Fruit fly (Drosophila melanogaster) whole organism, embryonic: ENCODE measurements around the gene Mnn1.

ENCODE experiments used
- Abd-B ChIP-seq: fragments of 200-800 bp; sonication (Bioruptor generic); optimal IDR thresholded peaks from 2 replicates; lab custom pipeline; 2018; ENCODE audit warnings: missing biosample characterization, mild to moderate bottlenecking, missing genetic modification characterization, moderate library complexity
- BtbVII ChIP-seq: fragments of 200-800 bp; sonication (Bioruptor generic); optimal IDR thresholded peaks from 3 replicates; lab custom pipeline; 2017; ENCODE audit warnings: missing biosample characterization, mild to moderate bottlenecking, missing genetic modification characterization
- CG11560 ChIP-seq: fragments of 200-800 bp; sonication (Bioruptor generic); IDR thresholded peaks from 3 replicates; pipeline ENCODE4 v1.3.6; 2022; ENCODE audit warnings: missing biosample characterization, missing genetic modification characterization
- CG12236 ChIP-seq: fragments of 200-800 bp; sonication (Bioruptor generic); optimal IDR thresholded peaks from 2 replicates; lab custom pipeline; 2016; ENCODE audit warnings: missing biosample characterization, missing genetic modification characterization
- CG12942 ChIP-seq: fragments of 200-800 bp; sonication (Bioruptor generic); optimal IDR thresholded peaks from 3 replicates; lab custom pipeline; 2016; ENCODE audit warnings: missing biosample characterization, missing genetic modification characterization
- CG17359 ChIP-seq: fragments of 200-800 bp; sonication (Bioruptor generic); optimal IDR thresholded peaks from 3 replicates; lab custom pipeline; 2018; ENCODE audit warnings: missing biosample characterization, mild to moderate bottlenecking, missing genetic modification characterization, moderate library complexity
- CG18262 ChIP-seq: fragments of 200-800 bp; optimal IDR thresholded peaks from 3 replicates; lab custom pipeline; 2019; ENCODE audit warnings: missing biosample characterization, mild to moderate bottlenecking, missing genetic modification characterization, moderate library complexity
- CG1832 ChIP-seq: fragments of 200-800 bp; sonication (Bioruptor generic); optimal IDR thresholded peaks from 2 replicates; lab custom pipeline; 2017; ENCODE audit warnings: missing biosample characterization, mild to moderate bottlenecking, missing genetic modification characterization, inconsistent platforms
- CG18476 ChIP-seq: fragments of 200-800 bp; sonication (Bioruptor generic); optimal IDR thresholded peaks from 2 replicates; lab custom pipeline; 2016; ENCODE audit warnings: missing biosample characterization, mild to moderate bottlenecking, missing genetic modification characterization
- CG33213 ChIP-seq: fragments of 200-800 bp; sonication (Bioruptor generic); optimal IDR thresholded peaks from 3 replicates; lab custom pipeline; 2016; ENCODE audit warnings: missing biosample characterization, missing genetic modification characterization
- CG8089 ChIP-seq: fragments of 200-800 bp; sonication (Bioruptor generic); optimal IDR thresholded peaks from 3 replicates; lab custom pipeline; 2016; ENCODE audit warnings: missing biosample characterization, missing genetic modification characterization
- CG8359 ChIP-seq: fragments of 200-800 bp; sonication (Bioruptor generic); optimal IDR thresholded peaks from 2 replicates; lab custom pipeline; 2017; ENCODE audit warnings: missing biosample characterization, mild to moderate bottlenecking, missing genetic modification characterization, borderline replicate concordance
- CG9215 ChIP-seq: fragments of 200-800 bp; sonication (Bioruptor generic); IDR thresholded peaks from 2 replicates; pipeline ENCODE4 v1.3.6; 2022; ENCODE audit warnings: missing biosample characterization, missing genetic modification characterization
- CG9932 ChIP-seq: fragments of 200-800 bp; sonication (Bioruptor generic); IDR thresholded peaks from 2 replicates; pipeline ENCODE4 v1.3.6; 2022; ENCODE audit warnings: missing biosample characterization, missing genetic modification characterization
- Dad ChIP-seq: fragments of 200-800 bp; sonication (Bioruptor generic); optimal IDR thresholded peaks from 3 replicates; lab custom pipeline; 2016; ENCODE audit warnings: missing biosample characterization, missing genetic modification characterization
- Dbx ChIP-seq: fragments of 200-800 bp; sonication (Bioruptor generic); IDR thresholded peaks from 3 replicates; pipeline ENCODE4 v1.3.6; 2022; ENCODE audit warnings: missing biosample characterization, missing genetic modification characterization
- Doc2 ChIP-seq: fragments of 200-800 bp; sonication (Bioruptor generic); IDR thresholded peaks from 2 replicates; pipeline ENCODE4 v1.3.6; 2022; ENCODE audit warnings: missing biosample characterization, missing genetic modification characterization
- E2f1 ChIP-seq: fragments of 200-800 bp; sonication (Bioruptor generic); IDR thresholded peaks from 2 replicates; pipeline ENCODE4 v1.3.6; 2022; ENCODE audit warnings: missing biosample characterization, missing genetic modification characterization
- Meics ChIP-seq: fragments of 200-800 bp; sonication (Bioruptor generic); optimal IDR thresholded peaks from 2 replicates; lab custom pipeline; 2017; ENCODE audit warnings: missing biosample characterization, mild to moderate bottlenecking, missing genetic modification characterization
- Myb ChIP-seq: fragments of 200-800 bp; sonication (Bioruptor generic); optimal IDR thresholded peaks from 2 replicates; lab custom pipeline; 2016; ENCODE audit warnings: missing biosample characterization, missing genetic modification characterization
- Nf-YC ChIP-seq: fragments of 200-800 bp; optimal IDR thresholded peaks from 3 replicates; lab custom pipeline; 2019; ENCODE audit warnings: missing biosample characterization, mild to moderate bottlenecking, missing genetic modification characterization, moderate library complexity
- Oli ChIP-seq: fragments of 200-800 bp; sonication (Bioruptor generic); optimal IDR thresholded peaks from 2 replicates; lab custom pipeline; 2018; ENCODE audit warnings: missing biosample characterization, mild to moderate bottlenecking, missing genetic modification characterization, moderate library complexity
- PHDP ChIP-seq: fragments of 200-800 bp; sonication (Bioruptor generic); optimal IDR thresholded peaks from 3 replicates; lab custom pipeline; 2018; ENCODE audit warnings: missing biosample characterization, mild to moderate bottlenecking, missing genetic modification characterization, moderate library complexity
- Rfx ChIP-seq: fragments of 200-800 bp; sonication (Bioruptor generic); IDR thresholded peaks from 2 replicates; pipeline ENCODE4 v1.3.6; 2022; ENCODE audit warnings: missing biosample characterization, missing genetic modification characterization
- Tbp ChIP-seq: fragments of >200 bp; optimal IDR thresholded peaks from 2 replicates; lab custom pipeline; 2018; ENCODE audit warnings: missing biosample characterization, missing genetic modification characterization
- Usf ChIP-seq: fragments of 200-800 bp; sonication (Bioruptor generic); optimal IDR thresholded peaks from 2 replicates; lab custom pipeline; 2017; ENCODE audit warnings: missing genotype, missing biosample characterization, missing genetic modification characterization
- Vsx1 ChIP-seq: fragments of 200-800 bp; sonication (Bioruptor generic); optimal IDR thresholded peaks from 2 replicates; lab custom pipeline; 2017; ENCODE audit warnings: missing biosample characterization, mild to moderate bottlenecking, missing genetic modification characterization, missing genetic modification reagents
- br ChIP-seq: fragments of >200 bp; optimal IDR thresholded peaks from 2 replicates; lab custom pipeline; 2017
- crc ChIP-seq: fragments of 200-800 bp; sonication (Bioruptor generic); optimal IDR thresholded peaks from 2 replicates; lab custom pipeline; 2016; ENCODE audit warnings: missing biosample characterization, missing genetic modification characterization
- crol ChIP-seq: fragments of 200-800 bp; sonication (Bioruptor generic); IDR thresholded peaks from 2 replicates; pipeline ENCODE4 v1.3.6; 2022; ENCODE audit warnings: missing biosample characterization, missing genetic modification characterization
- dati ChIP-seq: fragments of 200-800 bp; sonication (Bioruptor generic); IDR thresholded peaks from 2 replicates; pipeline ENCODE4 v1.3.6; 2022; ENCODE audit warnings: missing biosample characterization, missing genetic modification characterization
- fd102C ChIP-seq: fragments of 200-800 bp; sonication (Bioruptor generic); optimal IDR thresholded peaks from 2 replicates; lab custom pipeline; 2018; ENCODE audit warnings: missing biosample characterization, mild to moderate bottlenecking, missing genetic modification characterization, moderate library complexity
- fd64A ChIP-seq: fragments of 200-800 bp; sonication (Bioruptor generic); optimal IDR thresholded peaks from 3 replicates; lab custom pipeline; 2018; ENCODE audit warnings: missing biosample characterization, mild to moderate bottlenecking, missing genetic modification characterization
- ham ChIP-seq: fragments of 200-800 bp; sonication (Bioruptor generic); IDR thresholded peaks from 2 replicates; pipeline ENCODE4 v1.3.6; 2022; ENCODE audit warnings: missing biosample characterization, missing genetic modification characterization
- jigr1 ChIP-seq: fragments of 200-800 bp; sonication (Bioruptor generic); IDR thresholded peaks from 3 replicates; pipeline ENCODE4 v1.3.6; 2022; ENCODE audit warnings: missing biosample characterization, missing genetic modification characterization
- kni ChIP-seq: fragments of 200-800 bp; sonication (Bioruptor generic); optimal IDR thresholded peaks from 3 replicates; lab custom pipeline; 2017; ENCODE audit warnings: mild to moderate bottlenecking, missing biosample characterization, missing genetic modification reagents, missing genetic modification characterization
- nmo ChIP-seq: fragments of 200-800 bp; sonication (Bioruptor generic); optimal IDR thresholded peaks from 2 replicates; lab custom pipeline; 2018; ENCODE audit warnings: missing biosample characterization, mild to moderate bottlenecking, missing genetic modification characterization, moderate library complexity
- org-1 ChIP-seq: fragments of 200-800 bp; sonication (Bioruptor generic); optimal IDR thresholded peaks from 2 replicates; lab custom pipeline; 2017; ENCODE audit warnings: missing biosample characterization, missing genetic modification characterization
- pum ChIP-seq: fragments of 200-800 bp; sonication (Bioruptor generic); optimal IDR thresholded peaks from 2 replicates; lab custom pipeline; 2016; ENCODE audit warnings: missing biosample characterization, missing genetic modification characterization
- pzg ChIP-seq: fragments of 200-800 bp; sonication (Bioruptor generic); optimal IDR thresholded peaks from 3 replicates; lab custom pipeline; 2018; ENCODE audit warnings: missing biosample characterization, mild to moderate bottlenecking, missing genetic modification characterization, moderate library complexity
- schlank ChIP-seq: fragments of 200-800 bp; sonication (Bioruptor generic); optimal IDR thresholded peaks from 2 replicates; lab custom pipeline; 2018; ENCODE audit warnings: missing biosample characterization, mild to moderate bottlenecking, missing genetic modification characterization
- sna ChIP-seq: fragments of 200-800 bp; sonication (Bioruptor generic); IDR thresholded peaks from 2 replicates; pipeline ENCODE4 v1.3.6; 2022; ENCODE audit warnings: missing biosample characterization, missing genetic modification characterization; ENCODE audit not compliant: partially characterized antibody
- sob ChIP-seq: fragments of 200-800 bp; sonication (Bioruptor generic); IDR thresholded peaks from 2 replicates; pipeline ENCODE4 v1.3.6; 2022; ENCODE audit warnings: missing biosample characterization, missing genetic modification characterization
- ssp ChIP-seq: fragments of 200-800 bp; sonication (Bioruptor generic); IDR thresholded peaks from 2 replicates; pipeline ENCODE4 v1.3.6; 2022; ENCODE audit warnings: missing biosample characterization, missing genetic modification characterization
- tgo ChIP-seq: fragments of 200-800 bp; sonication (Bioruptor generic); IDR thresholded peaks from 3 replicates; pipeline ENCODE4 v1.3.6; 2022; ENCODE audit warnings: missing biosample characterization, missing genetic modification characterization
- unc-4 ChIP-seq: fragments of 200-800 bp; sonication (Bioruptor generic); IDR thresholded peaks from 2 replicates; pipeline ENCODE4 v1.3.6; 2022; ENCODE audit warnings: missing biosample characterization, missing genetic modification characterization; ENCODE audit not compliant: partially characterized antibody
- usp ChIP-seq: fragments of >200 bp; optimal IDR thresholded peaks from 2 replicates; lab custom pipeline; 2017; ENCODE audit warnings: missing biosample characterization, missing genetic modification characterization
- vnd ChIP-seq: fragments of 200-800 bp; sonication (Bioruptor generic); IDR thresholded peaks from 3 replicates; pipeline ENCODE4 v1.3.6; 2022; ENCODE audit warnings: missing biosample characterization, missing genetic modification characterization; ENCODE audit not compliant: partially characterized antibody
- wek ChIP-seq: fragments of 200-800 bp; sonication (Bioruptor generic); optimal IDR thresholded peaks from 3 replicates; lab custom pipeline; 2018; ENCODE audit warnings: missing biosample characterization, mild to moderate bottlenecking, missing genetic modification characterization, moderate library complexity
- yki ChIP-seq: fragments of >200 bp; optimal IDR thresholded peaks from 3 replicates; lab custom pipeline; 2018
- zen2 ChIP-seq: fragments of 200-800 bp; sonication (Bioruptor generic); IDR thresholded peaks from 3 replicates; pipeline ENCODE4 v1.3.6; 2022; ENCODE audit warnings: missing biosample characterization, missing genetic modification characterization; ENCODE audit not compliant: partially characterized antibody

Gene Mnn1

dm6 chr2L:7042150-7042811 lies 13.8 kb upstream of the Mnn1 start (continued):
- TF ChIP-seq Oli (tag; lab: Kevin White, UChicago): peak; percentile 17
- TF ChIP-seq CG1832 (GFP tag; lab: Kevin White, UChicago): no peak
- peak; percentile 48 for TF ChIP-seq Meics (GFP tag; lab: Kevin White, UChicago)
- no peak for TF ChIP-seq CG12236 (GFP tag; lab: Kevin White, UChicago)
- no peak for TF ChIP-seq Abd-B
- TF ChIP-seq dati (GFP tag; lab: Robert Waterston, UW): no peak
- TF ChIP-seq CG18262: peak; percentile 38
- peak; percentile 32 for TF ChIP-seq pum (GFP tag; lab: Kevin White, UChicago)
- no peak for TF ChIP-seq Tbp (GFP tag; lab: Kevin White, UChicago)
- peak; percentile 47 for TF ChIP-seq org-1
- no peak for TF ChIP-seq Vsx1 (GFP tag; lab: Kevin White, UChicago)
- TF ChIP-seq Nf-YC (tag; lab: Kevin White, UChicago): peak; percentile 46
- peak; percentile 69 for TF ChIP-seq Dbx (GFP tag; lab: Robert Waterston, UW)
- no peak for TF ChIP-seq usp (GFP tag; lab: Kevin White, UChicago)
- no peak for TF ChIP-seq BtbVII (GFP tag; lab: Kevin White, UChicago)
- peak; percentile 49 for TF ChIP-seq zen2 (GFP tag; lab: Robert Waterston, UW)
- peak; percentile 46 for TF ChIP-seq tgo (GFP tag; lab: Robert Waterston, UW)
- TF ChIP-seq CG12942 (GFP tag; lab: Kevin White, UChicago): no peak
- no peak for TF ChIP-seq Dad (GFP tag; lab: Kevin White, UChicago)
- no peak for TF ChIP-seq CG11560 (tag; lab: Robert Waterston, UW)
- TF ChIP-seq CG17359 (tag; lab: Kevin White, UChicago): no peak
- peak; percentile 64 for TF ChIP-seq sob (GFP tag; lab: Robert Waterston, UW)
- TF ChIP-seq PHDP (tag; lab: Kevin White, UChicago): peak; percentile 38
- TF ChIP-seq wek: no peak
- TF ChIP-seq schlank (tag; lab: Kevin White, UChicago): peak; percentile 56
- peak; percentile 82 for TF ChIP-seq Rfx (GFP tag; lab: Robert Waterston, UW)
- peak; percentile 16 for TF ChIP-seq nmo (GFP tag; lab: Kevin White, UChicago)
- 0 out of 3 replicates have a peak, but pooled peaks have one; percentile 61 for TF ChIP-seq jigr1
- no peak for TF ChIP-seq Usf (GFP tag; lab: Kevin White, UChicago)
- TF ChIP-seq crc: no peak
- TF ChIP-seq CG8089 (GFP tag; lab: Kevin White, UChicago): no peak
- peak; percentile 68 for TF ChIP-seq CG9932 (GFP tag; lab: Robert Waterston, UW)
- peak; percentile 76 for TF ChIP-seq Myb (GFP tag; lab: Kevin White, UChicago)
- no peak for TF ChIP-seq CG9215 (GFP tag; lab: Robert Waterston, UW)
- TF ChIP-seq ham: no peak
- no peak for TF ChIP-seq br (lab: Kevin White, UChicago)
- peak; percentile 6 for TF ChIP-seq E2f1 (GFP tag; lab: Robert Waterston, UW)
- no peak for TF ChIP-seq fd64A (GFP tag; lab: Kevin White, UChicago)
- peak; percentile 37 for TF ChIP-seq CG33213 (GFP tag; lab: Kevin White, UChicago)
- peak; percentile 29; the same call in 1 of the 2 replicates for TF ChIP-seq ssp (GFP tag; lab: Robert Waterston, UW)
- TF ChIP-seq pzg (GFP tag; lab: Kevin White, UChicago): peak; percentile 99
- peak; percentile 15 for TF ChIP-seq CG18476 (GFP tag; lab: Kevin White, UChicago)
- TF ChIP-seq CG8359 (GFP tag; lab: Kevin White, UChicago): no peak
- TF ChIP-seq yki: no peak
- TF ChIP-seq kni (GFP tag; lab: Kevin White, UChicago): no peak
- TF ChIP-seq unc-4 (GFP tag; lab: Robert Waterston, UW): peak; percentile 69
- no peak for TF ChIP-seq Doc2 (GFP tag; lab: Robert Waterston, UW)
- TF ChIP-seq crol: peak; percentile 92
- TF ChIP-seq vnd (GFP tag; lab: Robert Waterston, UW): peak; percentile 42; the same call in 1 of the 3 replicates
- peak; percentile 66; the same call in 1 of the 2 replicates for TF ChIP-seq sna (GFP tag; lab: Robert Waterston, UW)
- TF ChIP-seq fd102C (GFP tag; lab: Kevin White, UChicago): no peak
